Worm (Caenorhabditis elegans) whole organism, young adult: ENCODE measurements around the gene Y45G5AM.9.
"Not testable (repeated sequence)": the region's sequence is repeated elsewhere in the genome, so short reads cannot be mapped to it uniquely, and the experiment has no call there.

ENCODE experiments used
- D2030.7 ChIP-seq: fragments of 200-800 bp; sonication (Bioruptor generic); IDR thresholded peaks from 2 replicates; pipeline ENCODE4 v1.3.6; 2022; ENCODE audit warnings: missing genetic modification reagents, missing genetic modification characterization, missing compliant biosample characterization
- F49E8.2 ChIP-seq: sonication (generic microtip); optimal IDR thresholded peaks from 3 replicates; lab custom pipeline; 2017; ENCODE audit warnings: missing genetic modification characterization, mild to moderate bottlenecking, missing compliant biosample characterization, antibody characterized with exemption, moderate library complexity; ENCODE audit not compliant: insufficient read depth
- F57C9.4 ChIP-seq: sonication (generic microtip); optimal IDR thresholded peaks from 2 replicates; lab custom pipeline; 2017; ENCODE audit warnings: mild to moderate bottlenecking, missing genetic modification characterization, missing compliant biosample characterization
- K11D2.4 ChIP-seq: fragments of 200-800 bp; sonication (Bioruptor generic); IDR thresholded peaks from 2 replicates; pipeline ENCODE4 v1.3.6; 2022; ENCODE audit warnings: missing genetic modification reagents, missing genetic modification characterization, missing compliant biosample characterization
- ZK185.1 ChIP-seq: sonication (generic microtip); optimal IDR thresholded peaks from 2 replicates; lab custom pipeline; 2016; ENCODE audit warnings: mild to moderate bottlenecking, missing genetic modification characterization, missing compliant biosample characterization; ENCODE audit not compliant: poor library complexity, severe bottlenecking
- aptf-2 ChIP-seq: fragments of 200-800 bp; sonication (Bioruptor generic); conservative IDR thresholded peaks from 2 replicates; pipeline ENCODE4 v1.3.6; 2022; ENCODE audit warnings: missing genetic modification reagents, missing genetic modification characterization, missing compliant biosample characterization
- attf-6 ChIP-seq: fragments of 200-800 bp; sonication (Bioruptor generic); IDR thresholded peaks from 2 replicates; pipeline ENCODE4 v1.3.6; 2022; ENCODE audit warnings: missing genetic modification reagents, missing genetic modification characterization, missing compliant biosample characterization
- bed-2 ChIP-seq: fragments of 200-800 bp; sonication (Bioruptor generic); IDR thresholded peaks from 2 replicates; pipeline ENCODE4 v1.3.6; 2022; ENCODE audit warnings: missing genetic modification reagents, missing genetic modification characterization, missing compliant biosample characterization
- ccch-3 ChIP-seq: fragments of 200-800 bp; sonication (Bioruptor generic); optimal IDR thresholded peaks from 2 replicates; lab custom pipeline; 2018; ENCODE audit warnings: mild to moderate bottlenecking, missing genetic modification characterization, missing compliant biosample characterization
- cebp-1 ChIP-seq, 2 experiments: fragments of 200-800 bp in 1 of 2; sonication (Bioruptor generic) in 1 of 2; sonication (generic microtip) in 1 of 2; IDR thresholded peaks in 1 of 2; optimal IDR thresholded peaks in 1 of 2; 2 replicates each; pipeline versions ENCODE4 v1.3.6 to Lab custom; 2017 to 2022; ENCODE audit warnings: missing compliant biosample characterization in 2 of 2, missing genetic modification characterization in 2 of 2, mild to moderate bottlenecking in 1 of 2, missing genetic modification reagents in 1 of 2, moderate library complexity in 1 of 2
- ceh-40 ChIP-seq: fragments of 200-800 bp; sonication (Bioruptor generic); IDR thresholded peaks from 2 replicates; pipeline ENCODE4 v1.3.6; 2022; ENCODE audit warnings: missing genetic modification characterization, missing compliant biosample characterization
- ceh-79 ChIP-seq: sonication (generic microtip); optimal IDR thresholded peaks from 2 replicates; lab custom pipeline; 2017; ENCODE audit warnings: mild to moderate bottlenecking, missing genetic modification characterization, missing compliant biosample characterization
- dpff-1 ChIP-seq: sonication (generic microtip); optimal IDR thresholded peaks from 2 replicates; lab custom pipeline; 2017; ENCODE audit warnings: mild to moderate bottlenecking, missing genetic modification characterization, missing compliant biosample characterization
- egl-44 ChIP-seq: fragments of 200-800 bp; sonication (Bioruptor generic); IDR thresholded peaks from 2 replicates; pipeline ENCODE4 v1.3.6; 2022; ENCODE audit warnings: missing genetic modification reagents, missing genetic modification characterization, missing compliant biosample characterization
- ekl-4 ChIP-seq: fragments of 200-800 bp; sonication (Bioruptor generic); IDR thresholded peaks from 2 replicates; pipeline ENCODE4 v1.3.6; 2022; ENCODE audit warnings: missing genetic modification reagents, missing genetic modification characterization, missing compliant biosample characterization
- gei-17 ChIP-seq: fragments of 200-800 bp; sonication (Bioruptor generic); optimal IDR thresholded peaks from 2 replicates; lab custom pipeline; 2018; ENCODE audit warnings: mild to moderate bottlenecking, missing genetic modification characterization, missing compliant biosample characterization
- hmg-1.2 ChIP-seq: fragments of 200-800 bp; sonication (Bioruptor generic); IDR thresholded peaks from 2 replicates; pipeline ENCODE4 v1.3.6; 2022; ENCODE audit warnings: missing genetic modification reagents, missing genetic modification characterization, missing compliant biosample characterization
- lag-1 ChIP-seq: fragments of 200-800 bp; sonication (Bioruptor generic); IDR thresholded peaks from 2 replicates; pipeline ENCODE4 v1.3.6; 2022; ENCODE audit warnings: missing genetic modification reagents, missing genetic modification characterization, missing compliant biosample characterization
- let-526 ChIP-seq: fragments of 200-800 bp; sonication (Bioruptor generic); IDR thresholded peaks from 2 replicates; pipeline ENCODE4 v1.3.6; 2022; ENCODE audit warnings: missing genetic modification reagents, missing genetic modification characterization, missing compliant biosample characterization
- lsy-27 ChIP-seq: sonication (generic microtip); optimal IDR thresholded peaks from 2 replicates; lab custom pipeline; 2017; ENCODE audit warnings: missing genetic modification characterization, mild to moderate bottlenecking, missing compliant biosample characterization, antibody characterized with exemption, missing genotype, borderline replicate concordance; ENCODE audit not compliant: insufficient read depth
- madf-3 ChIP-seq: fragments of 200-800 bp; sonication (Bioruptor generic); IDR thresholded peaks from 2 replicates; pipeline ENCODE4 v1.3.6; 2022; ENCODE audit warnings: missing genetic modification reagents, missing genetic modification characterization, missing compliant biosample characterization
- madf-8 ChIP-seq: fragments of 200-800 bp; sonication (Bioruptor generic); conservative IDR thresholded peaks from 2 replicates; pipeline ENCODE4 v1.3.6; 2022; ENCODE audit warnings: missing genetic modification reagents, missing genetic modification characterization, missing compliant biosample characterization
- nfya-1 ChIP-seq: sonication (generic microtip); optimal IDR thresholded peaks from 2 replicates; lab custom pipeline; 2017; ENCODE audit warnings: antibody characterized with exemption, missing compliant biosample characterization, missing genetic modification characterization, borderline replicate concordance; ENCODE audit not compliant: insufficient read depth
- nhr-120 ChIP-seq: fragments of 200-800 bp; sonication (Bioruptor generic); IDR thresholded peaks from 2 replicates; pipeline ENCODE4 v1.3.6; 2022; ENCODE audit warnings: missing genetic modification characterization, missing compliant biosample characterization
- pbrm-1 ChIP-seq: fragments of 200-800 bp; sonication (Bioruptor generic); IDR thresholded peaks from 2 replicates; pipeline ENCODE4 v1.3.6; 2022; ENCODE audit warnings: missing genetic modification reagents, missing genetic modification characterization, missing compliant biosample characterization
- rpc-1 ChIP-seq, 2 experiments: fragments of 150-350 bp in 1 of 2; sonication (generic microtip) in 1 of 2; optimal IDR thresholded peaks; 2 replicates each; lab custom pipeline; 2014 to 2018; ENCODE audit warnings: missing biosample characterization in 1 of 2, missing genetic modification characterization in 1 of 2, missing genetic modification reagents in 1 of 2, missing genotype in 1 of 2
- sea-2 ChIP-seq: fragments of 200-800 bp; sonication (Bioruptor generic); IDR thresholded peaks from 2 replicates; pipeline ENCODE4 v1.3.6; 2022; ENCODE audit warnings: missing genetic modification characterization, missing compliant biosample characterization
- tbx-9 ChIP-seq: sonication (generic microtip); optimal IDR thresholded peaks from 2 replicates; lab custom pipeline; 2016; ENCODE audit warnings: borderline replicate concordance, missing genetic modification characterization, inconsistent platforms, missing compliant biosample characterization
- unc-62 ChIP-seq: fragments of 150-350 bp; optimal IDR thresholded peaks from 2 replicates; lab custom pipeline; 2014; ENCODE audit warnings: missing biosample characterization, missing genetic modification reagents, missing genetic modification characterization
- zim-3 ChIP-seq: sonication (generic microtip); optimal IDR thresholded peaks from 2 replicates; lab custom pipeline; 2017; ENCODE audit warnings: mild to moderate bottlenecking, missing genetic modification characterization, moderate library complexity, missing compliant biosample characterization
- ztf-28 ChIP-seq: fragments of 200-800 bp; sonication (Bioruptor generic); IDR thresholded peaks from 2 replicates; pipeline ENCODE4 v1.3.6; 2022; ENCODE audit warnings: missing genetic modification reagents, missing genetic modification characterization, missing compliant biosample characterization
- ztf-6 ChIP-seq: fragments of 200-800 bp; sonication (Bioruptor generic); IDR thresholded peaks from 2 replicates; pipeline ENCODE4 v1.3.6; 2022; ENCODE audit warnings: missing genetic modification reagents, missing genetic modification characterization, missing compliant biosample characterization

The Y45G5AM.9 gene

ce11 chrV:4219342-4219741, 24.9 kb upstream of the Y45G5AM.9 start, which contains the start of gene nlp-9:
Gene nlp-9 (plus strand): TSS chrV:4219642.
- TF ChIP-seq dpff-1 (no peak), ccch-3 (GFP tag; lab: Kevin White, UChicago) (no peak), ztf-28 (GFP tag; lab: Robert Waterston, UW) (no peak), D2030.7 (GFP tag; lab: Robert Waterston, UW) (no peak), hmg-1.2 (GFP tag; lab: Robert Waterston, UW) (no peak), let-526 (GFP tag; lab: Robert Waterston, UW) (no peak), nfya-1 (no peak), aptf-2 (GFP tag; lab: Robert Waterston, UW) (no peak), egl-44 (GFP tag; lab: Robert Waterston, UW) (no peak), ZK185.1 (tag; lab: Kevin White, UChicago) (no peak), madf-3 (GFP tag; lab: Robert Waterston, UW) (no peak), gei-17 (GFP tag; lab: Kevin White, UChicago) (no peak), cebp-1 (GFP tag; IDR thresholded peaks at IDR 0.05; lab: Robert Waterston, UW) (no peak), cebp-1 (tag; optimal IDR thresholded peaks at IDR 0.05; lab: Kevin White, UChicago) (no peak), ceh-40 (GFP tag; lab: Robert Waterston, UW) (no peak)

DNA sequence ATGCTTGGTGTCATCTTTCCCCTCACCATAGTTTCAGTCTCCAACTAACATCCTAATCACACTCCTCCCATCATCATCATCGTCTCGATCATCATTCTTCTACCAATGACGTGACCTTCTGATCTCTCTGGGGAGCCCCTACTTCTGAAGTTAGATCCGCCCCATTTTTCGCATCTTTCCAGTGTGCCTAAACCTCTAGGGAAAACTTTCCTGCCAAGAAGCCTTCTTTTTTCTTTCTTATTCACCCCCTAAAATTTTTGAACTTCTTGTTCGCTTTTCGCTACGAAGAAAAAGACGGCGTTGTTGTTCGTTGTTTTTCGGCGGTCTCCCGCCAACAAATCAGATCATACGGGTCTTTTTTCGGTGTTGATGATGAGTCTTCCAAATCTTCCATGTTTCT, 23.8 kb upstream of the Y45G5AM.9 start:
- no peak for TF ChIP-seq unc-62 (GFP tag; lab: Kevin White, UChicago)
- TF ChIP-seq ekl-4 = no peak
- no peak for TF ChIP-seq ceh-79 (tag; lab: Kevin White, UChicago)
- 0 out of 2 replicates have a peak, but pooled peaks have one; percentile 31 for TF ChIP-seq K11D2.4 (GFP tag; lab: Robert Waterston, UW)
- no peak for TF ChIP-seq madf-8 (GFP tag; lab: Robert Waterston, UW)

ce11 chrV:4216902-4217301, 22.5 kb upstream of the Y45G5AM.9 start:
- TF ChIP-seq attf-6 (GFP tag; lab: Robert Waterston, UW) (no peak), bed-2 (no peak), rpc-1 (optimal IDR thresholded peaks at IDR 0.05; lab: Kevin White, UChicago) (no peak), rpc-1 (tag; optimal IDR thresholded peaks at IDR 0.05; lab: Kevin White, UChicago) (no peak), ztf-6 (GFP tag; lab: Robert Waterston, UW) (no peak), zim-3 (tag; lab: Kevin White, UChicago) (no peak), sea-2 (GFP tag; lab: Robert Waterston, UW) (no peak), lsy-27 (no peak), egl-44 (GFP tag; lab: Robert Waterston, UW) (no peak), ZK185.1 (tag; lab: Kevin White, UChicago) (no peak), nhr-120 (GFP tag; lab: Robert Waterston, UW) (no peak), F49E8.2 (tag; lab: Kevin White, UChicago) (no peak), D2030.7 (GFP tag; lab: Robert Waterston, UW) (no peak), pbrm-1 (GFP tag; lab: Robert Waterston, UW) (no peak), F57C9.4 (tag; lab: Kevin White, UChicago) (no peak)

- not testable (repeated sequence) for TF ChIP-seq K11D2.4 (GFP tag; lab: Robert Waterston, UW); tbx-9 (tag; lab: Kevin White, UChicago); lag-1
- TF ChIP-seq, all 124 proteins: peak for 0; not testable (repeated sequence) for 124
Measured at ce11 chrV:4215856-4216255, 21.4 kb upstream of the Y45G5AM.9 start, which contains the start of gene H43I07.4. Gene H43I07.4 (plus strand): TSS chrV:4216156.
